Fruit fly (Drosophila melanogaster): ENCODE measurements around the gene Yp3.

- no peak for TF ChIP-seq usp (GFP tag; optimal IDR thresholded peaks at IDR 0.05)
- no peak for TF ChIP-seq pan (optimal IDR thresholded peaks at IDR 0.05)
- no peak for TF ChIP-seq Dll (optimal IDR thresholded peaks at IDR 0.05)
- TF ChIP-seq CG8478 (optimal IDR thresholded peaks at IDR 0.05) = no peak
- no peak for TF ChIP-seq psq (optimal IDR thresholded peaks at IDR 0.05)
Observed at dm6 chrX:13778568-13778967, 19.2 kb downstream of the Yp3 start.

All from whole organism.